Worm (Caenorhabditis elegans) whole organism, young adult: Measurements from ENCODE around the gene K01A2.5.

Source experiments
- B0261.1 ChIP-seq: sonication (generic microtip); optimal IDR thresholded peaks from 2 replicates; lab custom pipeline; 2016; ENCODE audit warnings: mild to moderate bottlenecking, missing genetic modification characterization, moderate library complexity, missing compliant biosample characterization
- D2030.7 ChIP-seq: fragments of 200-800 bp; sonication (Bioruptor generic); IDR thresholded peaks from 2 replicates; pipeline ENCODE4 v1.3.6; 2022; ENCODE audit warnings: missing genetic modification reagents, missing genetic modification characterization, missing compliant biosample characterization
- F23B12.7 ChIP-seq: sonication (generic microtip); optimal IDR thresholded peaks from 2 replicates; lab custom pipeline; 2017; ENCODE audit warnings: missing genetic modification characterization, mild to moderate bottlenecking, missing compliant biosample characterization, antibody characterized with exemption, moderate library complexity; ENCODE audit not compliant: insufficient read depth
- K12H6.12 ChIP-seq: fragments of 200-800 bp; sonication (Bioruptor generic); optimal IDR thresholded peaks from 2 replicates; lab custom pipeline; 2018; ENCODE audit warnings: mild to moderate bottlenecking, missing genetic modification characterization, missing compliant biosample characterization
- ama-1 ChIP-seq, 3 experiments: fragments of 150-350 bp in 1 of 3; sonication (generic microtip) in 2 of 3; optimal IDR thresholded peaks; 2 replicates each; lab custom pipeline; 2014 to 2018; ENCODE audit warnings: missing biosample characterization in 2 of 3, missing genetic modification characterization in 2 of 3, missing genetic modification reagents in 2 of 3
- athp-1 ChIP-seq: sonication (generic microtip); optimal IDR thresholded peaks from 2 replicates; lab custom pipeline; 2017; ENCODE audit warnings: mild to moderate bottlenecking, missing genetic modification characterization, missing compliant biosample characterization
- attf-6 ChIP-seq: fragments of 200-800 bp; sonication (Bioruptor generic); IDR thresholded peaks from 2 replicates; pipeline ENCODE4 v1.3.6; 2022; ENCODE audit warnings: missing genetic modification reagents, missing genetic modification characterization, missing compliant biosample characterization
- bed-2 ChIP-seq: fragments of 200-800 bp; sonication (Bioruptor generic); IDR thresholded peaks from 2 replicates; pipeline ENCODE4 v1.3.6; 2022; ENCODE audit warnings: missing genetic modification reagents, missing genetic modification characterization, missing compliant biosample characterization
- cebp-1 ChIP-seq, 2 experiments: fragments of 200-800 bp in 1 of 2; sonication (Bioruptor generic) in 1 of 2; sonication (generic microtip) in 1 of 2; IDR thresholded peaks in 1 of 2; optimal IDR thresholded peaks in 1 of 2; 2 replicates each; pipeline versions ENCODE4 v1.3.6 to Lab custom; 2017 to 2022; ENCODE audit warnings: missing compliant biosample characterization in 2 of 2, missing genetic modification characterization in 2 of 2, mild to moderate bottlenecking in 1 of 2, missing genetic modification reagents in 1 of 2, moderate library complexity in 1 of 2
- cebp-2 ChIP-seq: fragments of 200-800 bp; sonication (Bioruptor generic); IDR thresholded peaks from 2 replicates; pipeline ENCODE4 v1.3.6; 2022; ENCODE audit warnings: missing genetic modification characterization, missing compliant biosample characterization
- ceh-58 ChIP-seq: fragments of 200-800 bp; sonication (Bioruptor generic); IDR thresholded peaks from 2 replicates; pipeline ENCODE4 v1.3.6; 2022; ENCODE audit warnings: missing genetic modification characterization, missing compliant biosample characterization
- ceh-79 ChIP-seq: sonication (generic microtip); optimal IDR thresholded peaks from 2 replicates; lab custom pipeline; 2017; ENCODE audit warnings: mild to moderate bottlenecking, missing genetic modification characterization, missing compliant biosample characterization
- dpff-1 ChIP-seq: sonication (generic microtip); optimal IDR thresholded peaks from 2 replicates; lab custom pipeline; 2017; ENCODE audit warnings: mild to moderate bottlenecking, missing genetic modification characterization, missing compliant biosample characterization
- efl-1 ChIP-seq: fragments of 150-350 bp; optimal IDR thresholded peaks from 2 replicates; lab custom pipeline; 2014; ENCODE audit warnings: missing biosample characterization, missing genetic modification reagents, missing genetic modification characterization
- egl-18 ChIP-seq: fragments of 200-800 bp; sonication (Bioruptor generic); IDR thresholded peaks from 2 replicates; pipeline ENCODE4 v1.3.6; 2022; ENCODE audit warnings: missing genetic modification reagents, missing genetic modification characterization, missing compliant biosample characterization
- egl-44 ChIP-seq: fragments of 200-800 bp; sonication (Bioruptor generic); IDR thresholded peaks from 2 replicates; pipeline ENCODE4 v1.3.6; 2022; ENCODE audit warnings: missing genetic modification reagents, missing genetic modification characterization, missing compliant biosample characterization
- ets-4 ChIP-seq: fragments of 200-800 bp; sonication (Bioruptor generic); optimal IDR thresholded peaks from 2 replicates; lab custom pipeline; 2018; ENCODE audit warnings: mild to moderate bottlenecking, missing genetic modification characterization, missing compliant biosample characterization
- him-1 ChIP-seq: sonication (generic microtip); optimal IDR thresholded peaks from 2 replicates; lab custom pipeline; 2016; ENCODE audit warnings: missing genotype, missing genetic modification reagents, missing genetic modification characterization, missing compliant biosample characterization
- hmg-1.2 ChIP-seq: fragments of 200-800 bp; sonication (Bioruptor generic); IDR thresholded peaks from 2 replicates; pipeline ENCODE4 v1.3.6; 2022; ENCODE audit warnings: missing genetic modification reagents, missing genetic modification characterization, missing compliant biosample characterization
- lin-35 ChIP-seq, 3 experiments: fragments of 150-350 bp in 2 of 3; sonication (generic microtip) in 1 of 3; optimal IDR thresholded peaks; 2 replicates each; lab custom pipeline; 2014 to 2018; ENCODE audit warnings: missing biosample characterization in 3 of 3, missing genetic modification characterization in 3 of 3, missing genetic modification reagents in 3 of 3
- lsl-1 ChIP-seq: fragments of 200-800 bp; sonication (Bioruptor generic); optimal IDR thresholded peaks from 2 replicates; lab custom pipeline; 2018; ENCODE audit warnings: mild to moderate bottlenecking, missing genetic modification characterization, moderate library complexity, missing compliant biosample characterization
- madf-3 ChIP-seq: fragments of 200-800 bp; sonication (Bioruptor generic); IDR thresholded peaks from 2 replicates; pipeline ENCODE4 v1.3.6; 2022; ENCODE audit warnings: missing genetic modification reagents, missing genetic modification characterization, missing compliant biosample characterization
- nfya-2 ChIP-seq: fragments of 200-800 bp; sonication (Bioruptor generic); IDR thresholded peaks from 2 replicates; pipeline ENCODE4 v1.3.6; 2022; ENCODE audit warnings: missing genetic modification reagents, missing genetic modification characterization, missing compliant biosample characterization
- nhr-120 ChIP-seq: fragments of 200-800 bp; sonication (Bioruptor generic); IDR thresholded peaks from 2 replicates; pipeline ENCODE4 v1.3.6; 2022; ENCODE audit warnings: missing genetic modification characterization, missing compliant biosample characterization
- nhr-179 ChIP-seq: sonication (generic microtip); optimal IDR thresholded peaks from 2 replicates; lab custom pipeline; 2016; ENCODE audit warnings: mild to moderate bottlenecking, missing genetic modification characterization, missing compliant biosample characterization
- nhr-27 ChIP-seq: fragments of 200-800 bp; sonication (Bioruptor generic); optimal IDR thresholded peaks from 2 replicates; lab custom pipeline; 2018; ENCODE audit warnings: mild to moderate bottlenecking, missing genetic modification characterization, moderate library complexity, missing compliant biosample characterization
- rcor-1 ChIP-seq: fragments of 200-800 bp; sonication (Bioruptor generic); IDR thresholded peaks from 2 replicates; pipeline ENCODE4 v1.3.6; 2022; ENCODE audit warnings: missing genetic modification reagents, missing genetic modification characterization, missing compliant biosample characterization
- rec-8 ChIP-seq, 2 experiments: sonication (generic microtip); optimal IDR thresholded peaks; 2 replicates each; lab custom pipeline; 2016; ENCODE audit warnings: mild to moderate bottlenecking in 2 of 2, missing genetic modification characterization in 2 of 2, missing genetic modification reagents in 2 of 2, missing genotype in 2 of 2, missing biosample characterization in 1 of 2, missing compliant biosample characterization in 1 of 2, moderate library complexity in 1 of 2
- repo-1 ChIP-seq: sonication (generic microtip); optimal IDR thresholded peaks from 2 replicates; lab custom pipeline; 2017; ENCODE audit warnings: mild to moderate bottlenecking, missing genetic modification characterization, missing compliant biosample characterization
- snpc-1.1 ChIP-seq: sonication (generic microtip); optimal IDR thresholded peaks from 2 replicates; lab custom pipeline; 2017; ENCODE audit warnings: missing genetic modification characterization, mild to moderate bottlenecking, missing compliant biosample characterization, antibody characterized with exemption, moderate library complexity, missing genotype, missing genetic modification reagents; ENCODE audit not compliant: insufficient read depth
- snpc-3.4 ChIP-seq: sonication (generic microtip); optimal IDR thresholded peaks from 2 replicates; lab custom pipeline; 2017; ENCODE audit warnings: missing genetic modification characterization, mild to moderate bottlenecking, missing compliant biosample characterization, antibody characterized with exemption, moderate library complexity, missing genotype, missing genetic modification reagents
- sptf-2 ChIP-seq: fragments of 200-800 bp; sonication (Bioruptor generic); optimal IDR thresholded peaks from 2 replicates; lab custom pipeline; 2018; ENCODE audit warnings: mild to moderate bottlenecking, missing genetic modification characterization, missing compliant biosample characterization
- tbp1 ChIP-seq: fragments of 200-800 bp; sonication (Bioruptor generic); optimal IDR thresholded peaks from 2 replicates; lab custom pipeline; 2018; ENCODE audit warnings: mild to moderate bottlenecking, missing genetic modification characterization, missing compliant biosample characterization
- tlf-1 ChIP-seq: fragments of 200-800 bp; sonication (Bioruptor generic); optimal IDR thresholded peaks from 2 replicates; lab custom pipeline; 2018; ENCODE audit warnings: mild to moderate bottlenecking, missing genetic modification characterization, missing compliant biosample characterization
- ztf-18 ChIP-seq: sonication (generic microtip); optimal IDR thresholded peaks from 2 replicates; lab custom pipeline; 2016; ENCODE audit warnings: missing genotype, mild to moderate bottlenecking, missing genetic modification characterization, missing compliant biosample characterization
- ztf-28 ChIP-seq: fragments of 200-800 bp; sonication (Bioruptor generic); IDR thresholded peaks from 2 replicates; pipeline ENCODE4 v1.3.6; 2022; ENCODE audit warnings: missing genetic modification reagents, missing genetic modification characterization, missing compliant biosample characterization
- ztf-3 ChIP-seq: fragments of 200-800 bp; sonication (Bioruptor generic); optimal IDR thresholded peaks from 2 replicates; lab custom pipeline; 2018; ENCODE audit warnings: mild to moderate bottlenecking, missing genetic modification characterization, missing compliant biosample characterization

The K01A2.5 gene

ce11 chrII:290282-290681 is 10.8 kb upstream of the K01A2.5 start, which contains the start of gene djr-1.1:
TSS of gene djr-1.1 (plus strand) at chrII:290582.
- TF ChIP-seq snpc-3.4 (tag; lab: Kevin White, UChicago) (no peak), repo-1 (tag; lab: Kevin White, UChicago) (no peak), ets-4 (no peak), attf-6 (GFP tag; lab: Robert Waterston, UW) (no peak), cebp-1 (GFP tag; IDR thresholded peaks at IDR 0.05; lab: Robert Waterston, UW) (no peak), cebp-1 (tag; optimal IDR thresholded peaks at IDR 0.05; lab: Kevin White, UChicago) (no peak), lsl-1 (GFP tag; lab: Kevin White, UChicago) (no peak), F23B12.7 (no peak), dpff-1 (tag; lab: Kevin White, UChicago) (no peak), tbp1 (GFP tag; lab: Kevin White, UChicago) (no peak), rcor-1 (GFP tag; lab: Robert Waterston, UW) (no peak), ama-1 (optimal IDR thresholded peaks at IDR 0.05; lab: Kevin White, UChicago) (no peak), ama-1 (GFP tag; optimal IDR thresholded peaks at IDR 0.05; lab: Kevin White, UChicago) (no peak), egl-44 (GFP tag; lab: Robert Waterston, UW) (no peak), lin-35 (GFP tag; optimal IDR thresholded peaks at IDR 0.05; lab: Kevin White, UChicago) (no peak), ceh-79 (tag; lab: Kevin White, UChicago) (no peak), him-1 (tag; lab: Kevin White, UChicago) (no peak), efl-1 (no peak), bed-2 (GFP tag; lab: Robert Waterston, UW) (no peak), tlf-1 (GFP tag; lab: Kevin White, UChicago) (no peak), B0261.1 (tag; lab: Kevin White, UChicago) (no peak), cebp-2 (GFP tag; lab: Robert Waterston, UW) (no peak)

- TF ChIP-seq nhr-179 (tag; lab: Kevin White, UChicago): no peak
- no peak for TF ChIP-seq nhr-27 (tag; lab: Kevin White, UChicago)
- TF ChIP-seq madf-3: no peak
Measured at ce11 chrII:294606-295005, 6.5 kb upstream of the K01A2.5 start, which contains the start of gene B0432.11. TSS of gene B0432.11 (minus strand) at chrII:294706.

ce11 chrII:296911-297440 is 4.1 kb upstream of the K01A2.5 start, which contains the start of the genes clec-117 and B0432.1:
TSS of gene clec-117 (minus strand) at chrII:297011.
TSS of gene B0432.1 (plus strand) at chrII:297390.
- TF ChIP-seq snpc-1.1 (tag; lab: Kevin White, UChicago) (no peak), F23B12.7 (no peak), ztf-18 (tag; lab: Kevin White, UChicago) (no peak), egl-18 (GFP tag; lab: Robert Waterston, UW) (no peak), K12H6.12 (tag; lab: Kevin White, UChicago) (no peak)
- TF ChIP-seq, all 124 proteins: peak for 0

DNA sequence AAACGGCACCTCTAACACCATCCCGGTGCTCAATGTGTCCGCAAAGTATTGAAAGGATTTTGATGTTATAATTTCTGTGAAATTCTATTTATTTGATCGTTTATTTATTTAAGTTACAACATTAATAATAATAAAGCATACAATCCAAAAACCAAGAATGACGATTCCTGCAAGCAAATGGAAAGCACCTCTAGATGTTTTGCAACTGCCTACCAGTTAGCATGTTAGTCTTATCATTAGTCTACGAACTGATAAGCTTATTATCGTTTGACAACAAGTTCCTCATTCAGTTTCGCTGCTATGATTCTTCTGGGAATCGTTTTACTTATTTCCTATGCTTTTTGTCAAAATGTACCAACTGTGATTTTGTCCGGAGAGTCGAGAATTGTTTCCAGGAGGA is 1.4 kb upstream of the K01A2.5 start, which contains the start of gene K01A2.6:
Gene K01A2.6, plus strand, starts transcription at position 301 of the 400 bp plus-strand sequence.
- TF ChIP-seq rec-8 (tag; optimal IDR thresholded peaks at IDR 0.05; lab: Kevin White, UChicago): no peak
- no peak for TF ChIP-seq ztf-28
- no peak for TF ChIP-seq ztf-3
- TF ChIP-seq nhr-120 (GFP tag; lab: Robert Waterston, UW): no peak
- no peak for TF ChIP-seq dpff-1 (tag; lab: Kevin White, UChicago)
- no peak for TF ChIP-seq athp-1
- no peak for TF ChIP-seq nhr-179 (tag; lab: Kevin White, UChicago)
- TF ChIP-seq ets-4: no peak
- no peak for TF ChIP-seq nfya-2 (GFP tag; lab: Robert Waterston, UW)
- no peak for TF ChIP-seq sptf-2 (GFP tag; lab: Kevin White, UChicago)
- TF ChIP-seq D2030.7 (GFP tag; lab: Robert Waterston, UW): no peak
- no peak for TF ChIP-seq lin-35 (GFP tag; optimal IDR thresholded peaks at IDR 0.05; lab: Kevin White, UChicago)
- no peak for TF ChIP-seq hmg-1.2
- no peak for TF ChIP-seq ceh-58 (GFP tag; lab: Robert Waterston, UW)
